Worm (Caenorhabditis elegans) whole organism, mixed stage, embryonic: ENCODE data around the gene plp-2.

Experiments used
- bed-3 ChIP-seq: fragments of 200-800 bp; sonication (Bioruptor generic); optimal IDR thresholded peaks from 3 replicates; lab custom pipeline; 2018; ENCODE audit warnings: mild to moderate bottlenecking, missing genetic modification characterization, moderate library complexity, missing compliant biosample characterization
- ceh-83 ChIP-seq: fragments of 200-800 bp; sonication (Bioruptor generic); optimal IDR thresholded peaks from 2 replicates; lab custom pipeline; 2018; ENCODE audit warnings: mild to moderate bottlenecking, missing genetic modification characterization, missing compliant biosample characterization
- elt-1 ChIP-seq: sonication (generic microtip); optimal IDR thresholded peaks from 2 replicates; lab custom pipeline; 2017; ENCODE audit warnings: missing genetic modification characterization, mild to moderate bottlenecking, missing compliant biosample characterization, antibody characterized with exemption, moderate library complexity, borderline replicate concordance; ENCODE audit not compliant: insufficient read depth
- flh-1 ChIP-seq: fragments of 200-800 bp; sonication (Bioruptor generic); optimal IDR thresholded peaks from 2 replicates; lab custom pipeline; 2018; ENCODE audit warnings: mild to moderate bottlenecking, missing genetic modification characterization, moderate library complexity, missing compliant biosample characterization
- lsy-2 ChIP-seq: fragments of 150-350 bp; optimal IDR thresholded peaks from 2 replicates; lab custom pipeline; 2014; ENCODE audit warnings: missing biosample characterization, missing genetic modification characterization
- mls-2 ChIP-seq: sonication (generic microtip); optimal IDR thresholded peaks from 2 replicates; lab custom pipeline; 2016; ENCODE audit warnings: mild to moderate bottlenecking, missing genetic modification characterization, moderate library complexity, missing compliant biosample characterization
- nhr-28 ChIP-seq: fragments of 150-350 bp; optimal IDR thresholded peaks from 2 replicates; lab custom pipeline; 2014; ENCODE audit warnings: missing biosample characterization, missing genetic modification characterization
- nhr-76 ChIP-seq: sonication (generic microtip); optimal IDR thresholded peaks from 2 replicates; lab custom pipeline; 2017; ENCODE audit warnings: missing biosample characterization, missing genetic modification characterization
- pha-4 ChIP-seq: fragments of 150-350 bp; optimal IDR thresholded peaks from 2 replicates; lab custom pipeline; 2018; ENCODE audit warnings: missing biosample characterization, missing genetic modification reagents, missing genetic modification characterization
- sptf-1 ChIP-seq: sonication (generic microtip); optimal IDR thresholded peaks from 2 replicates; lab custom pipeline; 2017; ENCODE audit warnings: mild to moderate bottlenecking, missing genetic modification characterization, moderate library complexity, missing compliant biosample characterization
- tbx-8 ChIP-seq: fragments of 200-800 bp; sonication (Bioruptor generic); optimal IDR thresholded peaks from 2 replicates; lab custom pipeline; 2018; ENCODE audit warnings: mild to moderate bottlenecking, missing genetic modification characterization, moderate library complexity, missing compliant biosample characterization
- unc-39 ChIP-seq: fragments of 150-350 bp; optimal IDR thresholded peaks from 2 replicates; lab custom pipeline; 2014; ENCODE audit warnings: missing biosample characterization, missing genetic modification characterization
- unc-62 ChIP-seq: fragments of 150-350 bp; optimal IDR thresholded peaks from 2 replicates; lab custom pipeline; 2014; ENCODE audit warnings: missing biosample characterization, missing genetic modification reagents, missing genetic modification characterization

DNA sequence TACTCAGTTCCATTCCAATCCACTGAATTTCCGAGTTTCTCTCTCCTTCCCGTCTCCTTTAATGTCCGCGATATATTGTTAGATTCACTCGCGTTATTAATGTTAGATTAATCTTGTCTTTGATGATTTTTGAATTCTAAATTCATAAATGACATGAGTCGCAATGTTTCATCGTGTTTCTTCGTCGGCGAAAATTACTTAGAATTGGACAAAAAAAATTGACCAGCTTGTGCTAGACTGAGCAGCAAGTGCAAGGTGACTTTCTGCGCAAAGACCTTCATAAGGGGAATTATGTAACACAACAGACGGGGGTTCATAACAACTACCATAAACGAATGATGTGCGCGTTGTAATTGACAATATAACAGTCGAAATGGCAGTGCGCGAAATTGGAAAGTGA, 24.2 kb downstream of the plp-2 start:
- TF ChIP-seq ceh-83 (GFP tag; lab: Kevin White, UChicago) (no peak), flh-1 (no peak), unc-39 (tag; lab: Kevin White, UChicago) (no peak), nhr-28 (tag; lab: Kevin White, UChicago) (no peak), pha-4 (tag; lab: Kevin White, UChicago) (no peak), nhr-76 (tag; lab: Kevin White, UChicago) (no peak), tbx-8 (GFP tag; lab: Kevin White, UChicago) (no peak), mls-2 (tag; lab: Kevin White, UChicago) (no peak), unc-62 (no peak), bed-3 (no peak), elt-1 (tag; lab: Kevin White, UChicago) (no peak), lsy-2 (tag; lab: Kevin White, UChicago) (no peak), sptf-1 (tag; lab: Kevin White, UChicago) (no peak)
